Fruit fly (Drosophila melanogaster) whole organism, embryonic: ENCODE data around the gene Cdc7.

ENCODE experiments used
- Aef1 ChIP-seq: fragments of 200-800 bp; sonication (Bioruptor generic); IDR thresholded peaks from 3 replicates; pipeline ENCODE4 v1.3.6; 2022; ENCODE audit warnings: missing biosample characterization, missing genetic modification characterization
- Bgb ChIP-seq: fragments of 200-800 bp; sonication (Bioruptor generic); IDR thresholded peaks from 2 replicates; pipeline ENCODE4 v1.3.6; 2022; ENCODE audit warnings: missing biosample characterization, missing genetic modification characterization; ENCODE audit not compliant: partially characterized antibody
- BtbVII ChIP-seq: fragments of 200-800 bp; sonication (Bioruptor generic); optimal IDR thresholded peaks from 3 replicates; lab custom pipeline; 2017; ENCODE audit warnings: missing biosample characterization, mild to moderate bottlenecking, missing genetic modification characterization
- C15 ChIP-seq: fragments of 200-800 bp; sonication (Bioruptor generic); IDR thresholded peaks from 3 replicates; pipeline ENCODE4 v1.3.6; 2022; ENCODE audit warnings: missing biosample characterization, missing genetic modification characterization
- CG10462 ChIP-seq: fragments of 200-800 bp; sonication (Bioruptor generic); optimal IDR thresholded peaks from 2 replicates; lab custom pipeline; 2016; ENCODE audit warnings: missing biosample characterization, missing genetic modification characterization
- CG11723 ChIP-seq: fragments of 200-800 bp; sonication (Bioruptor generic); optimal IDR thresholded peaks from 2 replicates; lab custom pipeline; 2017; ENCODE audit warnings: missing biosample characterization, mild to moderate bottlenecking, missing genetic modification characterization
- CG12071 ChIP-seq: fragments of 200-800 bp; sonication (Bioruptor generic); optimal IDR thresholded peaks from 3 replicates; lab custom pipeline; 2018; ENCODE audit warnings: missing biosample characterization, mild to moderate bottlenecking, missing genetic modification characterization
- CG13287 ChIP-seq: fragments of 200-800 bp; sonication (Bioruptor generic); IDR thresholded peaks from 2 replicates; pipeline ENCODE4 v1.3.6; 2022; ENCODE audit warnings: missing biosample characterization, missing genetic modification characterization; ENCODE audit not compliant: partially characterized antibody
- CG14667 ChIP-seq: fragments of 200-800 bp; sonication (Bioruptor generic); IDR thresholded peaks from 2 replicates; pipeline ENCODE4 v1.3.6; 2022; ENCODE audit warnings: missing biosample characterization, missing genetic modification characterization
- CG17912 ChIP-seq: fragments of 200-800 bp; sonication (Bioruptor generic); optimal IDR thresholded peaks from 2 replicates; lab custom pipeline; 2018; ENCODE audit warnings: missing biosample characterization, mild to moderate bottlenecking, missing genetic modification characterization
- CG1792 ChIP-seq: fragments of 200-800 bp; sonication (Bioruptor generic); optimal IDR thresholded peaks from 2 replicates; lab custom pipeline; 2016; ENCODE audit warnings: missing biosample characterization, missing genetic modification characterization
- CG31441 ChIP-seq: fragments of 200-800 bp; sonication (Bioruptor generic); IDR thresholded peaks from 2 replicates; pipeline ENCODE4 v1.3.6; 2022; ENCODE audit warnings: missing biosample characterization, missing genetic modification characterization
- CG3847 ChIP-seq: fragments of 200-800 bp; sonication (Bioruptor generic); IDR thresholded peaks from 2 replicates; pipeline ENCODE4 v1.3.6; 2022; ENCODE audit warnings: missing biosample characterization, missing genetic modification characterization
- CG4617 ChIP-seq: fragments of 200-800 bp; sonication (Bioruptor generic); optimal IDR thresholded peaks from 3 replicates; lab custom pipeline; 2016; ENCODE audit warnings: missing biosample characterization, missing genetic modification characterization, borderline replicate concordance
- CG4730 ChIP-seq: fragments of 200-800 bp; sonication (Bioruptor generic); IDR thresholded peaks from 2 replicates; pipeline ENCODE4 v1.3.6; 2022; ENCODE audit warnings: missing biosample characterization, missing genetic modification characterization
- CG6175 ChIP-seq: fragments of 200-800 bp; sonication (Bioruptor generic); IDR thresholded peaks from 3 replicates; pipeline ENCODE4 v1.3.6; 2022; ENCODE audit warnings: missing biosample characterization, missing genetic modification characterization
- CG6254 ChIP-seq: fragments of 200-800 bp; sonication (Bioruptor generic); optimal IDR thresholded peaks from 3 replicates; lab custom pipeline; 2017; ENCODE audit warnings: mild to moderate bottlenecking, missing biosample characterization, missing genetic modification reagents, missing genetic modification characterization
- CG6813 ChIP-seq: fragments of 200-800 bp; sonication (Bioruptor generic); optimal IDR thresholded peaks from 2 replicates; lab custom pipeline; 2017; ENCODE audit warnings: missing biosample characterization, missing genetic modification characterization, mild to moderate bottlenecking, moderate library complexity, missing genetic modification reagents
- CG8359 ChIP-seq: fragments of 200-800 bp; sonication (Bioruptor generic); optimal IDR thresholded peaks from 2 replicates; lab custom pipeline; 2017; ENCODE audit warnings: missing biosample characterization, mild to moderate bottlenecking, missing genetic modification characterization, borderline replicate concordance
- CG8765 ChIP-seq: fragments of 200-800 bp; sonication (Bioruptor generic); IDR thresholded peaks from 2 replicates; pipeline ENCODE4 v1.3.6; 2022; ENCODE audit warnings: missing biosample characterization, missing genetic modification characterization
- CG9876 ChIP-seq: fragments of 200-800 bp; sonication (Bioruptor generic); optimal IDR thresholded peaks from 2 replicates; lab custom pipeline; 2016; ENCODE audit warnings: missing biosample characterization, missing genetic modification characterization
- D ChIP-seq, 2 experiments: fragments of 200-800 bp in 1 of 2; fragments of >200 bp in 1 of 2; sonication (Bioruptor generic) in 1 of 2; optimal IDR thresholded peaks; 2 replicates in 1 of 2; 3 replicates in 1 of 2; lab custom pipeline; 2017; ENCODE audit warnings: mild to moderate bottlenecking in 1 of 2, missing biosample characterization in 1 of 2, missing genetic modification characterization in 1 of 2, missing genetic modification reagents in 1 of 2
- Dad ChIP-seq: fragments of 200-800 bp; sonication (Bioruptor generic); optimal IDR thresholded peaks from 3 replicates; lab custom pipeline; 2016; ENCODE audit warnings: missing biosample characterization, missing genetic modification characterization
- Doc2 ChIP-seq: fragments of 200-800 bp; sonication (Bioruptor generic); IDR thresholded peaks from 2 replicates; pipeline ENCODE4 v1.3.6; 2022; ENCODE audit warnings: missing biosample characterization, missing genetic modification characterization
- Drgx ChIP-seq: fragments of 200-800 bp; sonication (Bioruptor generic); IDR thresholded peaks from 2 replicates; pipeline ENCODE4 v1.3.6; 2022; ENCODE audit warnings: missing biosample characterization, missing genetic modification characterization
- Fer2 ChIP-seq: fragments of 200-800 bp; sonication (Bioruptor generic); optimal IDR thresholded peaks from 2 replicates; lab custom pipeline; 2018; ENCODE audit warnings: missing biosample characterization, mild to moderate bottlenecking, missing genetic modification characterization, moderate library complexity
- Fer3 ChIP-seq: fragments of 200-800 bp; sonication (Bioruptor generic); optimal IDR thresholded peaks from 2 replicates; lab custom pipeline; 2018; ENCODE audit warnings: missing biosample characterization, mild to moderate bottlenecking, missing genetic modification characterization, moderate library complexity
- Hr3 ChIP-seq: fragments of 200-800 bp; sonication (Bioruptor generic); optimal IDR thresholded peaks from 3 replicates; lab custom pipeline; 2016; ENCODE audit warnings: missing biosample characterization, missing genetic modification characterization
- Hr39 ChIP-seq: fragments of >200 bp; optimal IDR thresholded peaks from 2 replicates; lab custom pipeline; 2017
- Lhr ChIP-seq: fragments of 200-800 bp; sonication (Bioruptor generic); optimal IDR thresholded peaks from 3 replicates; lab custom pipeline; 2017; ENCODE audit warnings: mild to moderate bottlenecking, missing biosample characterization, missing genetic modification reagents, missing genetic modification characterization
- Myb ChIP-seq: fragments of 200-800 bp; sonication (Bioruptor generic); optimal IDR thresholded peaks from 2 replicates; lab custom pipeline; 2016; ENCODE audit warnings: missing biosample characterization, missing genetic modification characterization
- Nf-YC ChIP-seq: fragments of 200-800 bp; optimal IDR thresholded peaks from 3 replicates; lab custom pipeline; 2019; ENCODE audit warnings: missing biosample characterization, mild to moderate bottlenecking, missing genetic modification characterization, moderate library complexity
- Spps ChIP-seq: fragments of 200-800 bp; sonication (Bioruptor generic); optimal IDR thresholded peaks from 2 replicates; lab custom pipeline; 2018; ENCODE audit warnings: missing biosample characterization, mild to moderate bottlenecking, missing genetic modification characterization
- ash1 ChIP-seq: fragments of 200-800 bp; sonication (Bioruptor generic); optimal IDR thresholded peaks from 2 replicates; lab custom pipeline; 2018; ENCODE audit warnings: missing biosample characterization, mild to moderate bottlenecking, missing genetic modification characterization
- bab2 ChIP-seq: fragments of 200-800 bp; sonication (Bioruptor generic); optimal IDR thresholded peaks from 2 replicates; lab custom pipeline; 2016; ENCODE audit warnings: missing biosample characterization, missing genetic modification characterization
- bbx ChIP-seq: fragments of 200-800 bp; sonication (Bioruptor generic); IDR thresholded peaks from 2 replicates; pipeline ENCODE4 v1.3.6; 2022; ENCODE audit warnings: missing biosample characterization, missing genetic modification characterization; ENCODE audit not compliant: partially characterized antibody
- bigmax ChIP-seq: fragments of 200-800 bp; sonication (Bioruptor generic); optimal IDR thresholded peaks from 2 replicates; lab custom pipeline; 2018; ENCODE audit warnings: missing biosample characterization, mild to moderate bottlenecking, missing genetic modification characterization
- chif ChIP-seq, 2 experiments: fragments of 200-800 bp; sonication (Bioruptor generic); optimal IDR thresholded peaks; 3 replicates each; lab custom pipeline; 2016; ENCODE audit warnings: missing biosample characterization in 2 of 2, missing genetic modification characterization in 2 of 2
- crc ChIP-seq: fragments of 200-800 bp; sonication (Bioruptor generic); optimal IDR thresholded peaks from 2 replicates; lab custom pipeline; 2016; ENCODE audit warnings: missing biosample characterization, missing genetic modification characterization
- dysf ChIP-seq: fragments of 200-800 bp; sonication (Bioruptor generic); IDR thresholded peaks from 3 replicates; pipeline ENCODE4 v1.3.6; 2022; ENCODE audit warnings: missing biosample characterization, missing genetic modification characterization
- gsb ChIP-seq: fragments of 200-800 bp; sonication (Bioruptor generic); IDR thresholded peaks from 2 replicates; pipeline ENCODE4 v1.3.6; 2022; ENCODE audit warnings: missing biosample characterization, missing genetic modification characterization
- hkb ChIP-seq, 2 experiments: fragments of 200-800 bp in 1 of 2; fragments of >200 bp in 1 of 2; sonication (Bioruptor generic) in 1 of 2; IDR thresholded peaks in 1 of 2; optimal IDR thresholded peaks in 1 of 2; 2 replicates each; pipeline versions ENCODE4 v1.3.6 to Lab custom; 2017 to 2022; ENCODE audit warnings: missing biosample characterization in 1 of 2, missing genetic modification characterization in 1 of 2
- jing ChIP-seq: fragments of 200-800 bp; sonication (Bioruptor generic); optimal IDR thresholded peaks from 2 replicates; lab custom pipeline; 2018; ENCODE audit warnings: missing biosample characterization, mild to moderate bottlenecking, missing genetic modification characterization
- mirr ChIP-seq: fragments of 200-800 bp; sonication (Bioruptor generic); optimal IDR thresholded peaks from 3 replicates; lab custom pipeline; 2018; ENCODE audit warnings: missing biosample characterization, mild to moderate bottlenecking, missing genetic modification characterization
- mld ChIP-seq: fragments of 200-800 bp; sonication (Bioruptor generic); IDR thresholded peaks from 3 replicates; pipeline ENCODE4 v1.3.6; 2022; ENCODE audit warnings: missing biosample characterization, missing genetic modification characterization; ENCODE audit not compliant: partially characterized antibody
- org-1 ChIP-seq: fragments of 200-800 bp; sonication (Bioruptor generic); optimal IDR thresholded peaks from 2 replicates; lab custom pipeline; 2017; ENCODE audit warnings: missing biosample characterization, missing genetic modification characterization
- sisA ChIP-seq: fragments of 200-800 bp; sonication (Bioruptor generic); IDR thresholded peaks from 2 replicates; pipeline ENCODE4 v1.3.6; 2022; ENCODE audit warnings: missing biosample characterization, missing genetic modification characterization
- stwl ChIP-seq: fragments of 200-800 bp; sonication (Bioruptor generic); optimal IDR thresholded peaks from 3 replicates; lab custom pipeline; 2018; ENCODE audit warnings: missing biosample characterization, mild to moderate bottlenecking, missing genetic modification characterization, moderate library complexity
- ttk ChIP-seq: fragments of 200-800 bp; sonication (Bioruptor generic); IDR thresholded peaks from 2 replicates; pipeline ENCODE4 v2.1.2; 2022; ENCODE audit warnings: missing biosample characterization, missing genetic modification characterization
- zen ChIP-seq: fragments of 200-800 bp; sonication (Bioruptor generic); optimal IDR thresholded peaks from 3 replicates; lab custom pipeline; 2018; ENCODE audit warnings: missing biosample characterization, mild to moderate bottlenecking, missing genetic modification characterization, moderate library complexity

The Cdc7 gene

dm6 chrX:6702028-6702433 lies 47.7 kb downstream of the Cdc7 start (continued):
- TF ChIP-seq zen (peak; percentile 59), Doc2 (no peak), jing (GFP tag; lab: Kevin White, UChicago) (peak; percentile 22), stwl (no peak), BtbVII (peak; percentile 28), mirr (GFP tag; lab: Kevin White, UChicago) (no peak), Drgx (peak; percentile 88), Fer3 (tag; lab: Kevin White, UChicago) (peak; percentile 40), CG11723 (GFP tag; lab: Kevin White, UChicago) (peak; percentile 38), CG8765 (no peak), mld (GFP tag; lab: Robert Waterston, UW) (no peak), Bgb (GFP tag; lab: Robert Waterston, UW) (no peak), bbx (GFP tag; lab: Robert Waterston, UW) (no peak), Spps (tag; lab: Kevin White, UChicago) (peak; percentile 40), org-1 (GFP tag; lab: Kevin White, UChicago) (peak; percentile 54), Lhr (GFP tag; lab: Kevin White, UChicago) (peak; percentile 23), CG4617 (no peak), CG3847 (GFP tag; lab: Robert Waterston, UW) (peak; percentile 33), CG6813 (GFP tag; lab: Kevin White, UChicago) (peak; percentile 44), bigmax (GFP tag; lab: Kevin White, UChicago) (no peak), CG31441 (GFP tag; lab: Robert Waterston, UW) (peak; percentile 68), CG17912 (GFP tag; lab: Kevin White, UChicago) (peak; percentile 2), ttk (peak; percentile 80), CG1792 (GFP tag; lab: Kevin White, UChicago) (no peak), Hr3 (GFP tag; lab: Kevin White, UChicago) (peak; percentile 32), Fer2 (tag; lab: Kevin White, UChicago) (no peak), Nf-YC (tag; lab: Kevin White, UChicago) (peak; percentile 18), CG12071 (GFP tag; lab: Kevin White, UChicago) (peak; percentile 52), Hr39 (lab: Kevin White, UChicago) (no peak), CG10462 (GFP tag; lab: Kevin White, UChicago) (peak; percentile 36), CG4730 (GFP tag; lab: Robert Waterston, UW) (peak; percentile 19; the same call in 1 of the 2 replicates), CG6175 (GFP tag; lab: Robert Waterston, UW) (no peak), sisA (GFP tag; lab: Robert Waterston, UW) (peak; percentile 77), CG6254 (peak; percentile 46), Myb (no peak), hkb (optimal IDR thresholded peaks at IDR 0.05; lab: Kevin White, UChicago) (no peak), hkb (GFP tag; IDR thresholded peaks at IDR 0.05; lab: Robert Waterston, UW) (peak; percentile 78), CG13287 (no peak), crc (GFP tag; lab: Kevin White, UChicago) (no peak), Aef1 (peak; percentile 29; the same call in 1 of the 3 replicates), CG9876 (no peak), ash1 (GFP tag; lab: Kevin White, UChicago) (no peak), gsb (GFP tag; lab: Robert Waterston, UW) (no peak), chif (GFP tag; optimal IDR thresholded peaks at IDR 0.05; lab: Kevin White, UChicago) (peak; percentile 47 to 76), dysf (GFP tag; lab: Robert Waterston, UW) (peak; percentile 68), CG8359 (peak; percentile 34), CG14667 (GFP tag; lab: Robert Waterston, UW) (0 out of 2 replicates have a peak, but pooled peaks have one; percentile 32), D (optimal IDR thresholded peaks at IDR 0.05; lab: Kevin White, UChicago) (no peak), D (GFP tag; optimal IDR thresholded peaks at IDR 0.05; lab: Kevin White, UChicago) (peak; percentile 63), C15 (no peak), Dad (GFP tag; lab: Kevin White, UChicago) (peak; percentile 41), bab2 (peak; percentile 65)
